Fruit fly (Drosophila melanogaster) whole organism, embryonic: ENCODE data around the gene amn.

Experiments used
- Asciz ChIP-seq: fragments of 200-800 bp; sonication (Bioruptor generic); optimal IDR thresholded peaks from 2 replicates; lab custom pipeline; 2017; ENCODE audit warnings: missing biosample characterization, mild to moderate bottlenecking, missing genetic modification characterization, missing genetic modification reagents
- Bgb ChIP-seq: fragments of 200-800 bp; sonication (Bioruptor generic); IDR thresholded peaks from 2 replicates; pipeline ENCODE4 v1.3.6; 2022; ENCODE audit warnings: missing biosample characterization, missing genetic modification characterization; ENCODE audit not compliant: partially characterized antibody
- CG10654 ChIP-seq: fragments of 200-800 bp; sonication (Bioruptor generic); optimal IDR thresholded peaks from 2 replicates; lab custom pipeline; 2016; ENCODE audit warnings: missing biosample characterization, missing genetic modification characterization
- CG12942 ChIP-seq: fragments of 200-800 bp; sonication (Bioruptor generic); optimal IDR thresholded peaks from 3 replicates; lab custom pipeline; 2016; ENCODE audit warnings: missing biosample characterization, missing genetic modification characterization
- CG16813 ChIP-seq: fragments of 200-800 bp; sonication (Bioruptor generic); IDR thresholded peaks from 3 replicates; pipeline ENCODE4 v1.3.6; 2022; ENCODE audit warnings: missing biosample characterization, missing genetic modification characterization; ENCODE audit not compliant: partially characterized antibody
- CG17186 ChIP-seq: fragments of 200-800 bp; sonication (Bioruptor generic); optimal IDR thresholded peaks from 3 replicates; lab custom pipeline; 2017; ENCODE audit warnings: missing biosample characterization, missing genetic modification reagents, missing genetic modification characterization
- CG2116 ChIP-seq: fragments of 200-800 bp; sonication (Bioruptor generic); optimal IDR thresholded peaks from 3 replicates; lab custom pipeline; 2018; ENCODE audit warnings: missing biosample characterization, mild to moderate bottlenecking, missing genetic modification characterization
- CG30020 ChIP-seq: fragments of 200-800 bp; optimal IDR thresholded peaks from 2 replicates; lab custom pipeline; 2019; ENCODE audit warnings: missing biosample characterization, mild to moderate bottlenecking, missing genetic modification characterization, moderate library complexity
- CG3407 ChIP-seq: fragments of 200-800 bp; sonication (Bioruptor generic); optimal IDR thresholded peaks from 2 replicates; lab custom pipeline; 2018; ENCODE audit warnings: missing biosample characterization, mild to moderate bottlenecking, missing genetic modification characterization
- CG34224 ChIP-seq: fragments of 200-800 bp; sonication (Bioruptor generic); IDR thresholded peaks from 3 replicates; pipeline ENCODE4 v1.3.6; 2022; ENCODE audit warnings: missing biosample characterization, missing genetic modification characterization; ENCODE audit not compliant: partially characterized antibody
- CG4854 ChIP-seq: fragments of 200-800 bp; sonication (Bioruptor generic); optimal IDR thresholded peaks from 2 replicates; lab custom pipeline; 2016; ENCODE audit warnings: missing biosample characterization, missing genetic modification characterization, inconsistent platforms
- CG6791 ChIP-seq: fragments of 200-800 bp; sonication (Bioruptor generic); IDR thresholded peaks from 3 replicates; pipeline ENCODE4 v1.3.6; 2022; ENCODE audit warnings: missing biosample characterization, missing genetic modification characterization; ENCODE audit not compliant: partially characterized antibody
- CG6854 ChIP-seq: fragments of 200-800 bp; sonication (Bioruptor generic); optimal IDR thresholded peaks from 3 replicates; lab custom pipeline; 2017; ENCODE audit warnings: missing biosample characterization, mild to moderate bottlenecking, missing genetic modification characterization
- CG7963 ChIP-seq: fragments of 200-800 bp; sonication (Bioruptor generic); IDR thresholded peaks from 3 replicates; pipeline ENCODE4 v1.3.6; 2022; ENCODE audit warnings: missing biosample characterization, missing genetic modification characterization; ENCODE audit not compliant: partially characterized antibody
- CG9932 ChIP-seq: fragments of 200-800 bp; sonication (Bioruptor generic); IDR thresholded peaks from 2 replicates; pipeline ENCODE4 v1.3.6; 2022; ENCODE audit warnings: missing biosample characterization, missing genetic modification characterization
- CTCF ChIP-seq: fragments of 200-800 bp; sonication (Bioruptor generic); optimal IDR thresholded peaks from 2 replicates; lab custom pipeline; 2017; ENCODE audit warnings: missing biosample characterization, mild to moderate bottlenecking, missing genetic modification characterization, moderate library complexity
- Dek ChIP-seq: fragments of 200-800 bp; sonication (Bioruptor generic); optimal IDR thresholded peaks from 3 replicates; lab custom pipeline; 2019; ENCODE audit warnings: missing biosample characterization, mild to moderate bottlenecking, missing genetic modification characterization, moderate library complexity
- Dll ChIP-seq: fragments of 200-800 bp; sonication (Bioruptor generic); IDR thresholded peaks from 4 replicates; pipeline ENCODE4 v1.3.6; 2022; ENCODE audit warnings: missing biosample characterization, missing genetic modification characterization; ENCODE audit not compliant: partially characterized antibody
- Ets65A ChIP-seq: fragments of 200-800 bp; sonication (Bioruptor generic); peaks from one replicate; lab custom pipeline; 2016; ENCODE audit warnings: missing biosample characterization, missing genetic modification characterization
- HLH4C ChIP-seq: fragments of 200-800 bp; sonication (Bioruptor generic); IDR thresholded peaks from 3 replicates; pipeline ENCODE4 v1.3.6; 2022; ENCODE audit warnings: missing biosample characterization, missing genetic modification characterization; ENCODE audit not compliant: partially characterized antibody
- Hmx ChIP-seq: fragments of 200-800 bp; sonication (Bioruptor generic); optimal IDR thresholded peaks from 2 replicates; lab custom pipeline; 2016; ENCODE audit warnings: missing biosample characterization, missing genetic modification characterization
- MBD-R2 ChIP-seq: fragments of 200-800 bp; sonication (Bioruptor generic); IDR thresholded peaks from 2 replicates; pipeline ENCODE4 v1.3.6; 2022; ENCODE audit warnings: missing biosample characterization, missing genetic modification characterization
- Opbp ChIP-seq: fragments of 200-800 bp; sonication (Bioruptor generic); IDR thresholded peaks from 3 replicates; pipeline ENCODE4 v1.3.6; 2022; ENCODE audit warnings: missing biosample characterization, missing genetic modification characterization; ENCODE audit not compliant: partially characterized antibody
- Scr ChIP-seq: fragments of 200-800 bp; sonication (Bioruptor generic); IDR thresholded peaks from 2 replicates; pipeline ENCODE4 v1.3.6; 2022; ENCODE audit warnings: missing biosample characterization, missing genetic modification characterization; ENCODE audit not compliant: partially characterized antibody
- Spps ChIP-seq: fragments of 200-800 bp; sonication (Bioruptor generic); optimal IDR thresholded peaks from 2 replicates; lab custom pipeline; 2018; ENCODE audit warnings: missing biosample characterization, mild to moderate bottlenecking, missing genetic modification characterization
- ato ChIP-seq: fragments of 200-800 bp; sonication (Bioruptor generic); IDR thresholded peaks from 2 replicates; pipeline ENCODE4 v1.3.6; 2022; ENCODE audit warnings: missing biosample characterization, missing genetic modification characterization; ENCODE audit not compliant: partially characterized antibody
- bbx ChIP-seq: fragments of 200-800 bp; sonication (Bioruptor generic); IDR thresholded peaks from 2 replicates; pipeline ENCODE4 v1.3.6; 2022; ENCODE audit warnings: missing biosample characterization, missing genetic modification characterization; ENCODE audit not compliant: partially characterized antibody
- cg ChIP-seq: fragments of 200-800 bp; sonication (Bioruptor generic); optimal IDR thresholded peaks from 3 replicates; lab custom pipeline; 2019; ENCODE audit warnings: missing biosample characterization, mild to moderate bottlenecking, missing genetic modification characterization, moderate library complexity
- ewg ChIP-seq: fragments of 200-800 bp; sonication (Bioruptor generic); optimal IDR thresholded peaks from 3 replicates; lab custom pipeline; 2017; ENCODE audit warnings: mild to moderate bottlenecking, missing biosample characterization, missing genetic modification reagents, missing genetic modification characterization
- exex ChIP-seq: fragments of 200-800 bp; sonication (Bioruptor generic); optimal IDR thresholded peaks from 4 replicates; lab custom pipeline; 2018; ENCODE audit warnings: missing biosample characterization, mild to moderate bottlenecking, missing genetic modification characterization, moderate library complexity
- gce ChIP-seq: fragments of 200-800 bp; sonication (Bioruptor generic); IDR thresholded peaks from 3 replicates; pipeline ENCODE4 v1.3.6; 2022; ENCODE audit warnings: missing biosample characterization, missing genetic modification characterization
- grau ChIP-seq: fragments of 200-800 bp; optimal IDR thresholded peaks from 3 replicates; lab custom pipeline; 2019; ENCODE audit warnings: missing biosample characterization, mild to moderate bottlenecking, missing genetic modification characterization, moderate library complexity
- hb ChIP-seq: fragments of 200-800 bp; sonication (Bioruptor generic); IDR thresholded peaks from 3 replicates; pipeline ENCODE4 v1.3.6; 2022; ENCODE audit warnings: missing biosample characterization, missing genetic modification characterization; ENCODE audit not compliant: partially characterized antibody
- inv ChIP-seq: fragments of 200-800 bp; sonication (Bioruptor generic); IDR thresholded peaks from 2 replicates; pipeline ENCODE4 v1.3.6; 2022; ENCODE audit warnings: missing biosample characterization, missing genetic modification characterization; ENCODE audit not compliant: partially characterized antibody
- knrl ChIP-seq: fragments of 200-800 bp; sonication (Bioruptor generic); IDR thresholded peaks from 3 replicates; pipeline ENCODE4 v1.3.6; 2022; ENCODE audit warnings: missing biosample characterization, missing genetic modification characterization; ENCODE audit not compliant: partially characterized antibody
- lab ChIP-seq: fragments of 200-800 bp; sonication (Bioruptor generic); optimal IDR thresholded peaks from 3 replicates; lab custom pipeline; 2017; ENCODE audit warnings: missing biosample characterization, missing genetic modification characterization, mild to moderate bottlenecking, moderate library complexity, missing genetic modification reagents
- mld ChIP-seq: fragments of 200-800 bp; sonication (Bioruptor generic); IDR thresholded peaks from 3 replicates; pipeline ENCODE4 v1.3.6; 2022; ENCODE audit warnings: missing biosample characterization, missing genetic modification characterization; ENCODE audit not compliant: partially characterized antibody
- nerfin-2 ChIP-seq: fragments of 200-800 bp; sonication (Bioruptor generic); IDR thresholded peaks from 2 replicates; pipeline ENCODE4 v1.3.6; 2022; ENCODE audit warnings: missing biosample characterization, missing genetic modification characterization; ENCODE audit not compliant: partially characterized antibody
- pnt ChIP-seq: fragments of 200-800 bp; sonication (Bioruptor generic); optimal IDR thresholded peaks from 3 replicates; lab custom pipeline; 2016; ENCODE audit warnings: missing biosample characterization, missing genetic modification characterization
- slp2 ChIP-seq: fragments of 200-800 bp; sonication (Bioruptor generic); optimal IDR thresholded peaks from 2 replicates; lab custom pipeline; 2016; ENCODE audit warnings: missing biosample characterization, missing genetic modification characterization
- sna ChIP-seq: fragments of 200-800 bp; sonication (Bioruptor generic); IDR thresholded peaks from 2 replicates; pipeline ENCODE4 v1.3.6; 2022; ENCODE audit warnings: missing biosample characterization, missing genetic modification characterization; ENCODE audit not compliant: partially characterized antibody
- ssp ChIP-seq: fragments of 200-800 bp; sonication (Bioruptor generic); IDR thresholded peaks from 2 replicates; pipeline ENCODE4 v1.3.6; 2022; ENCODE audit warnings: missing biosample characterization, missing genetic modification characterization
- tna ChIP-seq: fragments of 200-800 bp; sonication (Bioruptor generic); IDR thresholded peaks from 2 replicates; pipeline ENCODE4 v1.3.6; 2022; ENCODE audit warnings: missing biosample characterization, missing genetic modification characterization; ENCODE audit not compliant: partially characterized antibody
- trem ChIP-seq: fragments of 200-800 bp; optimal IDR thresholded peaks from 3 replicates; lab custom pipeline; 2019; ENCODE audit warnings: missing biosample characterization, mild to moderate bottlenecking, missing genetic modification characterization, moderate library complexity
- vnd ChIP-seq: fragments of 200-800 bp; sonication (Bioruptor generic); IDR thresholded peaks from 3 replicates; pipeline ENCODE4 v1.3.6; 2022; ENCODE audit warnings: missing biosample characterization, missing genetic modification characterization; ENCODE audit not compliant: partially characterized antibody

amn gene

DNA sequence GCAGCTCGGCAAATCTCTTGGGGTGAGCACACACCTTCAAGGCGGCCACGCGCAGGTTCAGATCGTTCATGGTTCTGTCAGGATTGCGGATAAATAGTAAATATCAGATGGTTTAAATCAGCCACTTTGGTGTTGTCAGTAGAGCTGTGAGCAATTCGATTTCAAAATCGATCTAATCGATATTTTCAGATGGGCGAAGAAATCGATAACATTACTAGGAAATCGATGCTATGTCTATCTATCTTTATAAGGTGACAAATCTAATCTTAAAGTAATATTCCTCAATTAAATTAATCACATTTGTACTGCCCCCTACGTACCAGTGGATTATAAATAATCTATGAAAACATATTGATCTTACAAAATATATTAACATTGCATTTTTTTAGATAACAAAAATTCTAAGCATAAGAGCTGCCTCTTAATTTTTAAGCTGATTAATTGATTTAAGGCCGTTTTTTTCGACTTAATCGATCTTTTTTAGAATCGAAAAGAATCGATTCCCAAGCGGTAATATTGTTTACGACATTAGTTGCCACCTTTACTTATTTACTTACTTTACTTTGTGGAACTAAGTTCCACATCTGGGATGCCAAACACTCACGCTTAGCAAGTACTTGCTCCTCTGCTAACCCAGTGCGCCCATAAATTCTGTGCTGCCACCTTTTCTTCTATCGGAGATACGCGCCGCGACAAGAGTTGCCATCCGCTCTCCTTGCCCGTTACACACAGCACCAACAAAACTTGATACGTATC is 24.3 kb downstream of the amn start, which contains the start of gene THADA (continued):
- TF ChIP-seq Opbp (GFP tag; lab: Robert Waterston, UW): peak; percentile 97
- TF ChIP-seq gce: no peak
- no peak for TF ChIP-seq lab
- TF ChIP-seq CG4854 (GFP tag; lab: Kevin White, UChicago): no peak

dm6 chrX:19859331-19859730 is 30.5 kb downstream of the amn start:
- no peak for TF ChIP-seq Ets65A (GFP tag; lab: Kevin White, UChicago)
- TF ChIP-seq CG12942: no peak
- TF ChIP-seq bbx (GFP tag; lab: Robert Waterston, UW): peak; percentile 55; the same call in 1 of the 2 replicates
- no peak for TF ChIP-seq CG2116 (GFP tag; lab: Kevin White, UChicago)
- peak; percentile 47; the same call in 2 of the 3 replicates for TF ChIP-seq knrl (GFP tag; lab: Robert Waterston, UW)
- peak; percentile 81; the same call in 2 of the 3 replicates for TF ChIP-seq vnd (GFP tag; lab: Robert Waterston, UW)
- TF ChIP-seq CTCF (GFP tag; lab: Kevin White, UChicago): no peak
- TF ChIP-seq CG17186 (GFP tag; lab: Kevin White, UChicago): no peak
- TF ChIP-seq Dll (GFP tag; lab: Robert Waterston, UW): 0 out of 4 replicates have a peak, but pooled peaks have one; percentile 21
- peak; percentile 55; the same call in 2 of the 3 replicates for TF ChIP-seq CG7963 (GFP tag; lab: Robert Waterston, UW)
- TF ChIP-seq ato (GFP tag; lab: Robert Waterston, UW): peak; percentile 67; the same call in 1 of the 2 replicates
- TF ChIP-seq Hmx (GFP tag; lab: Kevin White, UChicago): no peak
- TF ChIP-seq grau (tag; lab: Kevin White, UChicago): no peak
- no peak for TF ChIP-seq CG30020 (tag; lab: Kevin White, UChicago)
- TF ChIP-seq Scr (GFP tag; lab: Robert Waterston, UW): peak; percentile 58
- TF ChIP-seq trem (tag; lab: Kevin White, UChicago): no peak
- TF ChIP-seq tna (GFP tag; lab: Robert Waterston, UW): peak; percentile 71
- TF ChIP-seq CG34224 (GFP tag; lab: Robert Waterston, UW): peak; percentile 13; the same call in 1 of the 3 replicates
- TF ChIP-seq Bgb (GFP tag; lab: Robert Waterston, UW): peak; percentile 61
- no peak for TF ChIP-seq ssp (GFP tag; lab: Robert Waterston, UW)
- no peak for TF ChIP-seq cg
- no peak for TF ChIP-seq Dek (tag; lab: Kevin White, UChicago)
- peak; percentile 22; the same call in 1 of the 3 replicates for TF ChIP-seq Opbp (GFP tag; lab: Robert Waterston, UW)
- peak; percentile 54; the same call in 1 of the 2 replicates for TF ChIP-seq inv (GFP tag; lab: Robert Waterston, UW)
- no peak for TF ChIP-seq slp2 (GFP tag; lab: Kevin White, UChicago)
- TF ChIP-seq mld (GFP tag; lab: Robert Waterston, UW): peak; percentile 69; the same call in 1 of the 3 replicates
- TF ChIP-seq CG3407: no peak
- TF ChIP-seq CG16813 (GFP tag; lab: Robert Waterston, UW): peak; percentile 83
- no peak for TF ChIP-seq exex (tag; lab: Kevin White, UChicago)
- no peak for TF ChIP-seq CG6854 (GFP tag; lab: Kevin White, UChicago)
- TF ChIP-seq MBD-R2 (GFP tag; lab: Robert Waterston, UW): no peak
- TF ChIP-seq ewg (GFP tag; lab: Kevin White, UChicago): no peak
- no peak for TF ChIP-seq CG10654 (GFP tag; lab: Kevin White, UChicago)
- no peak for TF ChIP-seq Asciz (GFP tag; lab: Kevin White, UChicago)
- TF ChIP-seq nerfin-2 (GFP tag; lab: Robert Waterston, UW): peak; percentile 66; the same call in 1 of the 2 replicates
- peak; percentile 23; the same call in 1 of the 2 replicates for TF ChIP-seq sna (GFP tag; lab: Robert Waterston, UW)
- no peak for TF ChIP-seq CG9932 (GFP tag; lab: Robert Waterston, UW)
- peak; percentile 90 for TF ChIP-seq HLH4C (GFP tag; lab: Robert Waterston, UW)
- peak; percentile 80 for TF ChIP-seq CG6791
- TF ChIP-seq pnt (GFP tag; lab: Kevin White, UChicago): no peak
- TF ChIP-seq Spps (tag; lab: Kevin White, UChicago): no peak
- TF ChIP-seq hb: peak; percentile 81
